Fruit fly (Drosophila melanogaster) whole organism, embryonic: ENCODE results near the gene LysRS.

Source experiments
- Atf3 ChIP-seq: fragments of 200-800 bp; sonication (Bioruptor generic); optimal IDR thresholded peaks from 3 replicates; lab custom pipeline; 2016; ENCODE audit warnings: missing biosample characterization, missing genetic modification characterization
- Atf6 ChIP-seq: fragments of 200-800 bp; sonication (Bioruptor generic); IDR thresholded peaks from 2 replicates; pipeline ENCODE4 v1.3.6; 2022; ENCODE audit warnings: missing biosample characterization, missing genetic modification characterization
- Awh ChIP-seq: fragments of 200-800 bp; sonication (Bioruptor generic); IDR thresholded peaks from 2 replicates; pipeline ENCODE4, ENCODE4 v1.3.6; 2022; ENCODE audit warnings: missing biosample characterization, missing genetic modification characterization
- Blimp-1 ChIP-seq: fragments of 200-800 bp; sonication (Bioruptor generic); optimal IDR thresholded peaks from 3 replicates; lab custom pipeline; 2018; ENCODE audit warnings: missing biosample characterization, missing genetic modification characterization, mild to moderate bottlenecking, moderate library complexity, missing genetic modification reagents
- BtbVII ChIP-seq: fragments of 200-800 bp; sonication (Bioruptor generic); optimal IDR thresholded peaks from 3 replicates; lab custom pipeline; 2017; ENCODE audit warnings: missing biosample characterization, mild to moderate bottlenecking, missing genetic modification characterization
- CG10147 ChIP-seq: fragments of 200-800 bp; sonication (Bioruptor generic); optimal IDR thresholded peaks from 2 replicates; lab custom pipeline; 2019; ENCODE audit warnings: missing biosample characterization, mild to moderate bottlenecking, missing genetic modification characterization, moderate library complexity
- CG10959 ChIP-seq: fragments of 200-800 bp; sonication (Bioruptor generic); IDR thresholded peaks from 2 replicates; pipeline ENCODE4 v1.3.6; 2022; ENCODE audit warnings: missing biosample characterization, missing genetic modification characterization
- CG11695 ChIP-seq: fragments of 200-800 bp; sonication (Bioruptor generic); IDR thresholded peaks from 3 replicates; pipeline ENCODE4 v1.3.6; 2022; ENCODE audit warnings: missing biosample characterization, missing genetic modification characterization
- CG12155 ChIP-seq: fragments of 200-800 bp; sonication (Bioruptor generic); optimal IDR thresholded peaks from 3 replicates; lab custom pipeline; 2016; ENCODE audit warnings: missing biosample characterization, missing genetic modification characterization
- CG12391 ChIP-seq: fragments of 200-800 bp; sonication (Bioruptor generic); optimal IDR thresholded peaks from 3 replicates; lab custom pipeline; 2018; ENCODE audit warnings: missing biosample characterization, mild to moderate bottlenecking, missing genetic modification characterization, moderate library complexity
- CG12942 ChIP-seq: fragments of 200-800 bp; sonication (Bioruptor generic); optimal IDR thresholded peaks from 3 replicates; lab custom pipeline; 2016; ENCODE audit warnings: missing biosample characterization, missing genetic modification characterization
- CG16779 ChIP-seq: fragments of 200-800 bp; sonication (Bioruptor generic); IDR thresholded peaks from 2 replicates; pipeline ENCODE4 v1.3.6; 2022; ENCODE audit warnings: missing biosample characterization, missing genetic modification characterization
- CG17802 ChIP-seq: fragments of 200-800 bp; sonication (Bioruptor generic); optimal IDR thresholded peaks from 2 replicates; lab custom pipeline; 2018; ENCODE audit warnings: missing biosample characterization, mild to moderate bottlenecking, missing genetic modification characterization, moderate library complexity
- CG30403 ChIP-seq: fragments of 200-800 bp; sonication (Bioruptor generic); optimal IDR thresholded peaks from 3 replicates; lab custom pipeline; 2016; ENCODE audit warnings: missing biosample characterization, missing genetic modification characterization
- CG3281 ChIP-seq: fragments of 200-800 bp; sonication (Bioruptor generic); optimal IDR thresholded peaks from 3 replicates; lab custom pipeline; 2017; ENCODE audit warnings: missing biosample characterization, mild to moderate bottlenecking, missing genetic modification characterization
- CG33557 ChIP-seq: fragments of 200-800 bp; sonication (Bioruptor generic); optimal IDR thresholded peaks from 2 replicates; lab custom pipeline; 2019; ENCODE audit warnings: missing biosample characterization, mild to moderate bottlenecking, missing genetic modification characterization, moderate library complexity
- CG6272 ChIP-seq: fragments of 200-800 bp; sonication (Bioruptor generic); IDR thresholded peaks from 2 replicates; pipeline ENCODE4 v1.3.6; 2022; ENCODE audit warnings: missing biosample characterization, missing genetic modification characterization
- CG8388 ChIP-seq: fragments of 200-800 bp; sonication (Bioruptor generic); optimal IDR thresholded peaks from 2 replicates; lab custom pipeline; 2019; ENCODE audit warnings: missing biosample characterization, mild to moderate bottlenecking, missing genetic modification characterization, moderate library complexity
- CG9609 ChIP-seq: fragments of 200-800 bp; sonication (Bioruptor generic); optimal IDR thresholded peaks from 3 replicates; lab custom pipeline; 2016; ENCODE audit warnings: missing biosample characterization, missing genetic modification characterization
- D19A ChIP-seq: fragments of 200-800 bp; optimal IDR thresholded peaks from 3 replicates; lab custom pipeline; 2019; ENCODE audit warnings: missing biosample characterization, mild to moderate bottlenecking, missing genetic modification characterization, moderate library complexity
- Dip3 ChIP-seq: fragments of 200-800 bp; sonication (Bioruptor generic); optimal IDR thresholded peaks from 3 replicates; lab custom pipeline; 2016; ENCODE audit warnings: missing biosample characterization, missing genetic modification characterization
- Dll ChIP-seq: fragments of 200-800 bp; sonication (Bioruptor generic); IDR thresholded peaks from 4 replicates; pipeline ENCODE4 v1.3.6; 2022; ENCODE audit warnings: missing biosample characterization, missing genetic modification characterization; ENCODE audit not compliant: partially characterized antibody
- Gsc ChIP-seq: fragments of 200-800 bp; sonication (Bioruptor generic); IDR thresholded peaks from 2 replicates; pipeline ENCODE4 v1.3.6; 2022; ENCODE audit warnings: missing biosample characterization, missing genetic modification characterization
- H15 ChIP-seq: fragments of 200-800 bp; sonication (Bioruptor generic); IDR thresholded peaks from 3 replicates; pipeline ENCODE4 v1.3.6; 2022; ENCODE audit warnings: missing biosample characterization, missing genetic modification characterization
- HLHmδ ChIP-seq: fragments of 200-800 bp; sonication (Bioruptor generic); optimal IDR thresholded peaks from 2 replicates; lab custom pipeline; 2018; ENCODE audit warnings: missing biosample characterization, mild to moderate bottlenecking, missing genetic modification characterization, moderate library complexity
- Hr3 ChIP-seq: fragments of 200-800 bp; sonication (Bioruptor generic); optimal IDR thresholded peaks from 3 replicates; lab custom pipeline; 2016; ENCODE audit warnings: missing biosample characterization, missing genetic modification characterization
- Hr51 ChIP-seq, 2 experiments: fragments of 200-800 bp; sonication (Bioruptor generic); optimal IDR thresholded peaks; 2 replicates in 1 of 2; 3 replicates in 1 of 2; lab custom pipeline; 2016 to 2018; ENCODE audit warnings: missing biosample characterization in 2 of 2, missing genetic modification characterization in 2 of 2, mild to moderate bottlenecking in 1 of 2, moderate library complexity in 1 of 2
- Lhr ChIP-seq: fragments of 200-800 bp; sonication (Bioruptor generic); optimal IDR thresholded peaks from 3 replicates; lab custom pipeline; 2017; ENCODE audit warnings: mild to moderate bottlenecking, missing biosample characterization, missing genetic modification reagents, missing genetic modification characterization
- NFAT ChIP-seq: fragments of 200-800 bp; sonication (Bioruptor generic); IDR thresholded peaks from 2 replicates; pipeline ENCODE4 v1.3.6; 2022; ENCODE audit warnings: missing biosample characterization, missing genetic modification characterization
- NK7.1 ChIP-seq: fragments of 200-800 bp; sonication (Bioruptor generic); optimal IDR thresholded peaks from 3 replicates; lab custom pipeline; 2016; ENCODE audit warnings: missing biosample characterization, missing genetic modification characterization
- Nf-YC ChIP-seq: fragments of 200-800 bp; optimal IDR thresholded peaks from 3 replicates; lab custom pipeline; 2019; ENCODE audit warnings: missing biosample characterization, mild to moderate bottlenecking, missing genetic modification characterization, moderate library complexity
- Rfx ChIP-seq: fragments of 200-800 bp; sonication (Bioruptor generic); IDR thresholded peaks from 2 replicates; pipeline ENCODE4 v1.3.6; 2022; ENCODE audit warnings: missing biosample characterization, missing genetic modification characterization
- Rx ChIP-seq: fragments of 200-800 bp; sonication (Bioruptor generic); IDR thresholded peaks from 2 replicates; pipeline ENCODE4 v1.3.6; 2022; ENCODE audit warnings: missing biosample characterization, missing genetic modification characterization
- Sox100B ChIP-seq: fragments of 200-800 bp; sonication (Bioruptor generic); optimal IDR thresholded peaks from 3 replicates; lab custom pipeline; 2018; ENCODE audit warnings: missing biosample characterization, mild to moderate bottlenecking, missing genetic modification characterization
- Usf ChIP-seq: fragments of 200-800 bp; sonication (Bioruptor generic); optimal IDR thresholded peaks from 2 replicates; lab custom pipeline; 2017; ENCODE audit warnings: missing genotype, missing biosample characterization, missing genetic modification characterization
- al ChIP-seq: fragments of 200-800 bp; sonication (Bioruptor generic); IDR thresholded peaks from 2 replicates; pipeline ENCODE4 v1.3.6; 2022; ENCODE audit warnings: missing biosample characterization, missing genetic modification characterization
- chn ChIP-seq: fragments of 200-800 bp; sonication (Bioruptor generic); optimal IDR thresholded peaks from 2 replicates; lab custom pipeline; 2016; ENCODE audit warnings: missing biosample characterization, missing genetic modification characterization
- en ChIP-seq: fragments of 200-800 bp; sonication (Bioruptor generic); optimal IDR thresholded peaks from 2 replicates; lab custom pipeline; 2016; ENCODE audit warnings: missing biosample characterization, missing genetic modification characterization
- exex ChIP-seq: fragments of 200-800 bp; sonication (Bioruptor generic); optimal IDR thresholded peaks from 4 replicates; lab custom pipeline; 2018; ENCODE audit warnings: missing biosample characterization, mild to moderate bottlenecking, missing genetic modification characterization, moderate library complexity
- fd64A ChIP-seq: fragments of 200-800 bp; sonication (Bioruptor generic); optimal IDR thresholded peaks from 3 replicates; lab custom pipeline; 2018; ENCODE audit warnings: missing biosample characterization, mild to moderate bottlenecking, missing genetic modification characterization
- h ChIP-seq: fragments of >200 bp; optimal IDR thresholded peaks from 2 replicates; lab custom pipeline; 2017
- ham ChIP-seq: fragments of 200-800 bp; sonication (Bioruptor generic); IDR thresholded peaks from 2 replicates; pipeline ENCODE4 v1.3.6; 2022; ENCODE audit warnings: missing biosample characterization, missing genetic modification characterization
- inv ChIP-seq: fragments of 200-800 bp; sonication (Bioruptor generic); IDR thresholded peaks from 2 replicates; pipeline ENCODE4 v1.3.6; 2022; ENCODE audit warnings: missing biosample characterization, missing genetic modification characterization; ENCODE audit not compliant: partially characterized antibody
- p53 ChIP-seq: fragments of 200-800 bp; sonication (Bioruptor generic); optimal IDR thresholded peaks from 2 replicates; lab custom pipeline; 2016; ENCODE audit warnings: missing biosample characterization, missing genetic modification characterization
- pho ChIP-seq: fragments of 200-800 bp; sonication (Bioruptor generic); optimal IDR thresholded peaks from 2 replicates; lab custom pipeline; 2016; ENCODE audit warnings: missing biosample characterization, missing genetic modification characterization
- ro ChIP-seq: fragments of 200-800 bp; sonication (Bioruptor generic); IDR thresholded peaks from 2 replicates; pipeline ENCODE4 v1.3.6; 2022; ENCODE audit warnings: missing biosample characterization, missing genetic modification characterization
- ssp ChIP-seq: fragments of 200-800 bp; sonication (Bioruptor generic); IDR thresholded peaks from 2 replicates; pipeline ENCODE4 v1.3.6; 2022; ENCODE audit warnings: missing biosample characterization, missing genetic modification characterization
- stc ChIP-seq: fragments of 200-800 bp; sonication (Bioruptor generic); IDR thresholded peaks from 2 replicates; pipeline ENCODE4 v1.3.6; 2022; ENCODE audit warnings: missing biosample characterization, missing genetic modification characterization
- sug ChIP-seq: fragments of 200-800 bp; optimal IDR thresholded peaks from 2 replicates; lab custom pipeline; 2019; ENCODE audit warnings: missing biosample characterization, mild to moderate bottlenecking, missing genetic modification characterization, moderate library complexity
- trem ChIP-seq: fragments of 200-800 bp; optimal IDR thresholded peaks from 3 replicates; lab custom pipeline; 2019; ENCODE audit warnings: missing biosample characterization, mild to moderate bottlenecking, missing genetic modification characterization, moderate library complexity
- ttk ChIP-seq: fragments of 200-800 bp; sonication (Bioruptor generic); IDR thresholded peaks from 2 replicates; pipeline ENCODE4 v2.1.2; 2022; ENCODE audit warnings: missing biosample characterization, missing genetic modification characterization
- zf30C ChIP-seq: fragments of 200-800 bp; sonication (Bioruptor generic); optimal IDR thresholded peaks from 3 replicates; lab custom pipeline; 2018; ENCODE audit warnings: missing biosample characterization, mild to moderate bottlenecking, missing genetic modification characterization

LysRS gene

DNA sequence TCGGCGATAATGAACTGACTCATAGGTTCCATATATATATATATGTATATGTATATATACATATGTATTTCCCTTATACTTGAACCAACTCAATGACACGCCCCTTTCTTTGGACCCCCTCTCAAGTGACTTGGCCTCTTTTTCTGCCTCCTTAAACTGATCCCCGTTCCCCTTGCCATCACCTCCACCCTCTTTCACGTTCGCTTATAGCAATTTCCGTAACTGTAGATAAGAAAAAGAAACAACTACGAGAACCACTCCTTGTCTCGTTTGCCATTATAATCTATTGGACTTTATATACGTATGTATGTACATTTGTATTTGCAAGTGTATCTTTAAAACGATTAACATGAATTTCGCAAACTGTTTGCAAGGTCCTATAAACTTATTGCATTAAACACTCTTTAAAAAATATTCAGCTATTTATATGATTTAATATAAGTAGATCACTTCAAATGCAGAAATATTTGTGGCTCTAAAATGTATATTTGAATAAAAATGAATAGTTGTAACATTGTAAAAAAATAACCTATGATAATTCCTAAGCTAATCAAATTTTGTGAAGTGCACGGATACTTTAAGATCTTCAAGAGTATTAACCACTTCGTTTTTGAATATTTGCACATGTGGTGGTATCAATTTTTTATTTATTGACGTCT lies 25.9 kb downstream of the LysRS start (continued):
- no peak for TF ChIP-seq Rx (GFP tag; lab: Robert Waterston, UW)
- no peak for TF ChIP-seq CG17802 (tag; lab: Kevin White, UChicago)
- peak; percentile 51 for TF ChIP-seq sug
- TF ChIP-seq Lhr (GFP tag; lab: Kevin White, UChicago) = no peak
- no peak for TF ChIP-seq NFAT (GFP tag; lab: Robert Waterston, UW)
- TF ChIP-seq BtbVII (GFP tag; lab: Kevin White, UChicago) = no peak
- peak; percentile 44; the same call in 1 of the 2 replicates for TF ChIP-seq Atf6 (GFP tag; lab: Robert Waterston, UW)
- peak; percentile 33 for TF ChIP-seq CG30403 (GFP tag; lab: Kevin White, UChicago)
- no peak for TF ChIP-seq chn (GFP tag; lab: Kevin White, UChicago)
- TF ChIP-seq trem = no peak
- TF ChIP-seq exex (tag; lab: Kevin White, UChicago) = peak; percentile 72
- TF ChIP-seq Hr51 (GFP tag; optimal IDR thresholded peaks at IDR 0.05; lab: Kevin White, UChicago) = no peak
- TF ChIP-seq Usf = no peak
- TF ChIP-seq pho (GFP tag; lab: Kevin White, UChicago) = no peak
- TF ChIP-seq ttk = no peak
- TF ChIP-seq Rfx (GFP tag; lab: Robert Waterston, UW) = peak; percentile 18; the same call in 1 of the 2 replicates
- peak; percentile 67 for TF ChIP-seq D19A (tag; lab: Kevin White, UChicago)
- no peak for TF ChIP-seq CG12942 (GFP tag; lab: Kevin White, UChicago)
- TF ChIP-seq h (lab: Kevin White, UChicago) = no peak
- TF ChIP-seq Gsc (GFP tag; lab: Robert Waterston, UW) = no peak
- no peak for TF ChIP-seq ssp (GFP tag; lab: Robert Waterston, UW)
- no peak for TF ChIP-seq Blimp-1
- TF ChIP-seq Sox100B (GFP tag; lab: Kevin White, UChicago) = no peak
- TF ChIP-seq CG10959 (GFP tag; lab: Robert Waterston, UW) = no peak
- TF ChIP-seq inv (GFP tag; lab: Robert Waterston, UW) = no peak
- no peak for TF ChIP-seq zf30C (GFP tag; lab: Kevin White, UChicago)
- TF ChIP-seq ham = no peak
- no peak for TF ChIP-seq fd64A (GFP tag; lab: Kevin White, UChicago)
- no peak for TF ChIP-seq Dll (GFP tag; lab: Robert Waterston, UW)
- TF ChIP-seq CG16779 = no peak
- TF ChIP-seq NK7.1 (GFP tag; lab: Kevin White, UChicago) = no peak
- no peak for TF ChIP-seq CG12391 (tag; lab: Kevin White, UChicago)
- TF ChIP-seq CG9609 (GFP tag; lab: Kevin White, UChicago) = no peak
- TF ChIP-seq Dip3 = peak; percentile 23
- peak; percentile 19 for TF ChIP-seq CG12155 (GFP tag; lab: Kevin White, UChicago)
- no peak for TF ChIP-seq en (GFP tag; lab: Kevin White, UChicago)
- no peak for TF ChIP-seq Atf3 (GFP tag; lab: Kevin White, UChicago)
- no peak for TF ChIP-seq Nf-YC (tag; lab: Kevin White, UChicago)
- TF ChIP-seq CG3281 (GFP tag; lab: Kevin White, UChicago) = peak; percentile 70
- TF ChIP-seq CG6272 (GFP tag; lab: Robert Waterston, UW) = no peak
- no peak for TF ChIP-seq CG11695
- TF ChIP-seq ro (GFP tag; lab: Robert Waterston, UW) = no peak
- TF ChIP-seq Awh (GFP tag; lab: Robert Waterston, UW) = no peak
- TF ChIP-seq HLHmδ (GFP tag; lab: Kevin White, UChicago) = no peak
- TF ChIP-seq CG10147 (GFP tag; lab: Kevin White, UChicago) = peak; percentile 59
- no peak for TF ChIP-seq al (GFP tag; lab: Robert Waterston, UW)
- TF ChIP-seq stc (GFP tag; lab: Robert Waterston, UW) = no peak
- TF ChIP-seq Hr3 (GFP tag; lab: Kevin White, UChicago) = no peak
- no peak for TF ChIP-seq CG8388 (GFP tag; lab: Kevin White, UChicago)
- TF ChIP-seq H15 (GFP tag; lab: Robert Waterston, UW) = no peak
- TF ChIP-seq p53 (GFP tag; lab: Kevin White, UChicago) = no peak
- TF ChIP-seq CG33557 (GFP tag; lab: Kevin White, UChicago) = no peak
